In genomic region chrV:3118167-3118566, ce11 we compare ENCODE assay signal across 5 worm cellular contexts.
A peak's percentile ranks its signal among the peaks of the same experiment; 100 is the strongest.
TF ChIP-seq lines count a peak whose summit lies in the region.

TSS of gene clec-210 (plus strand) at chrV:3118377.

TF ChIP-seq in whole organism, L2 larva, 48 proteins besides CTCF, POLR2A, EP300 and RAD21:
- TF ChIP-seq unc-62 (GFP tag; optimal IDR thresholded peaks at IDR 0.05; lab: Kevin White, UChicago) (no peak), fos-1 (tag; optimal IDR thresholded peaks at IDR 0.05; lab: Kevin White, UChicago) (peak; percentile 28)

TF ChIP-seq in whole organism, L3 larva, 47 proteins besides CTCF, POLR2A, EP300 and RAD21:
- peak; percentile 42 for TF ChIP-seq pqm-1 (tag; optimal IDR thresholded peaks at IDR 0.05; lab: Kevin White, UChicago)
- no peak for TF ChIP-seq mdl-1 (tag; optimal IDR thresholded peaks at IDR 0.05; lab: Kevin White, UChicago)
- TF ChIP-seq ceh-16 (tag; optimal IDR thresholded peaks at IDR 0.05; lab: Kevin White, UChicago), result no peak
- no peak for TF ChIP-seq pha-4 (tag; optimal IDR thresholded peaks at IDR 0.05; lab: Kevin White, UChicago)
- TF ChIP-seq elt-2 (tag; optimal IDR thresholded peaks at IDR 0.05; lab: Kevin White, UChicago), result peak; percentile 55

TF ChIP-seq in whole organism, L4 larva, 104 proteins besides CTCF, POLR2A, EP300 and RAD21:
- TF ChIP-seq pha-4 (GFP tag; IDR thresholded peaks at IDR 0.05; lab: Robert Waterston, UW) (no peak), pha-4 (tag; optimal IDR thresholded peaks at IDR 0.05; lab: Kevin White, UChicago) (no peak), mdt-29 (GFP tag; IDR thresholded peaks at IDR 0.05; lab: Robert Waterston, UW) (no peak), T26A8.4 (GFP tag; IDR thresholded peaks at IDR 0.05; lab: Robert Waterston, UW) (no peak), aha-1 (tag; lab: Kevin White, UChicago) (no peak), pqm-1 (tag; optimal IDR thresholded peaks at IDR 0.05; lab: Kevin White, UChicago) (peak; percentile 52), nhr-28 (tag; optimal IDR thresholded peaks at IDR 0.05; lab: Kevin White, UChicago) (peak; percentile 92), R02D3.7 (tag; optimal IDR thresholded peaks at IDR 0.05; lab: Kevin White, UChicago) (no peak), ZK546.5 (tag; optimal IDR thresholded peaks at IDR 0.05; lab: Kevin White, UChicago) (no peak), dmd-6 (GFP tag; IDR thresholded peaks at IDR 0.05; lab: Robert Waterston, UW) (peak; percentile 50)

TF ChIP-seq in whole organism, late embryonic, 69 proteins besides CTCF, POLR2A, EP300 and RAD21:
- TF ChIP-seq pag-3 (tag; optimal IDR thresholded peaks at IDR 0.05; lab: Kevin White, UChicago; ENCODE audit: borderline replicate concordance) (no peak), elt-2 (tag; optimal IDR thresholded peaks at IDR 0.05; lab: Kevin White, UChicago) (peak; percentile 1)

TF ChIP-seq in whole organism, young adult, 124 proteins besides CTCF, POLR2A, EP300 and RAD21:
- TF ChIP-seq ccch-3 (GFP tag; optimal IDR thresholded peaks at IDR 0.05; lab: Kevin White, UChicago), result no peak
- TF ChIP-seq nhr-80 (tag; optimal IDR thresholded peaks at IDR 0.05; lab: Kevin White, UChicago), result peak; percentile 33
